Fruit fly (Drosophila melanogaster): ENCODE measurements around the gene Npc2e.

The Npc2e gene

dm6 chr3R:10087206-10087927, 34.2 kb downstream of the Npc2e start (continued):
- TF ChIP-seq pfk (GFP tag; optimal IDR thresholded peaks at IDR 0.05) = no peak
- TF ChIP-seq gce (GFP tag; IDR thresholded peaks at IDR 0.05) = peak; percentile 16; the same call in 1 of the 3 replicates
- 0 out of 3 replicates have a peak, but pooled peaks have one; percentile 61 for TF ChIP-seq so (GFP tag; IDR thresholded peaks at IDR 0.05)
- TF ChIP-seq cg (GFP tag; optimal IDR thresholded peaks at IDR 0.05) = peak; percentile 96
- TF ChIP-seq CG31224 (GFP tag; IDR thresholded peaks at IDR 0.05) = peak; percentile 32; the same call in 1 of the 2 replicates
- TF ChIP-seq sug (tag; optimal IDR thresholded peaks at IDR 0.05) = peak; percentile 46
- TF ChIP-seq CG17359 (tag; optimal IDR thresholded peaks at IDR 0.05) = peak; percentile 62
- TF ChIP-seq gcm2 (GFP tag; optimal IDR thresholded peaks at IDR 0.05) = peak; percentile 56
- TF ChIP-seq CG7963 (GFP tag; IDR thresholded peaks at IDR 0.05; ENCODE audit: partially characterized antibody) = no peak
- peak; percentile 35 for TF ChIP-seq nmo (GFP tag; optimal IDR thresholded peaks at IDR 0.05)
- TF ChIP-seq zfh1 (GFP tag; IDR thresholded peaks at IDR 0.05) = peak; percentile 66; the same call in 2 of the 3 replicates
- TF ChIP-seq CG2712 (tag; optimal IDR thresholded peaks at IDR 0.05) = peak; percentile 45
- TF ChIP-seq ken (GFP tag; IDR thresholded peaks at IDR 0.05) = peak; percentile 65; the same call in 2 of the 3 replicates
- 0 out of 2 replicates have a peak, but pooled peaks have one; percentile 13 for TF ChIP-seq Bgb (GFP tag; IDR thresholded peaks at IDR 0.05; ENCODE audit: partially characterized antibody)
- peak; percentile 72 for TF ChIP-seq CG30403 (GFP tag; optimal IDR thresholded peaks at IDR 0.05)
- TF ChIP-seq H15 (GFP tag; IDR thresholded peaks at IDR 0.05) = peak; percentile 62; the same call in 1 of the 3 replicates
- TF ChIP-seq CG14860 (GFP tag; IDR thresholded peaks at IDR 0.05; ENCODE audit: partially characterized antibody) = no peak
- TF ChIP-seq CG13287 (GFP tag; IDR thresholded peaks at IDR 0.05; ENCODE audit: partially characterized antibody) = no peak; the same call in 1 of the 2 replicates
- TF ChIP-seq nau (GFP tag; optimal IDR thresholded peaks at IDR 0.05) = peak; percentile 45
- TF ChIP-seq CG31441 (GFP tag; IDR thresholded peaks at IDR 0.05) = peak; percentile 58
- no peak for TF ChIP-seq Sin3A (optimal IDR thresholded peaks at IDR 0.05)
- TF ChIP-seq CG1647 (GFP tag; optimal IDR thresholded peaks at IDR 0.05) = peak; percentile 38
- 0 out of 3 replicates have a peak, but pooled peaks have one; percentile 32 for TF ChIP-seq CG6175 (GFP tag; IDR thresholded peaks at IDR 0.05)
- TF ChIP-seq gsb (GFP tag; IDR thresholded peaks at IDR 0.05) = peak; percentile 59
- TF ChIP-seq Ptx1 (GFP tag; IDR thresholded peaks at IDR 0.05) = peak; percentile 75
- no peak for TF ChIP-seq bowl (GFP tag; IDR thresholded peaks at IDR 0.05)
- TF ChIP-seq CG5953 (GFP tag; IDR thresholded peaks at IDR 0.05) = peak; percentile 61; the same call in 1 of the 2 replicates
- peak; percentile 61 for TF ChIP-seq nom (GFP tag; optimal IDR thresholded peaks at IDR 0.05)
- TF ChIP-seq lov (optimal IDR thresholded peaks at IDR 0.05) = no peak
- TF ChIP-seq lov (GFP tag; IDR thresholded peaks at IDR 0.05) = no peak
- peak; percentile 63 for TF ChIP-seq Bdp1 (GFP tag; optimal IDR thresholded peaks at IDR 0.05)
- TF ChIP-seq HmgZ (tag; optimal IDR thresholded peaks at IDR 0.05) = no peak
- TF ChIP-seq Sry-β (GFP tag; optimal IDR thresholded peaks at IDR 0.05) = no peak
- TF ChIP-seq CTCF (GFP tag; optimal IDR thresholded peaks at IDR 0.05) = no peak
- TF ChIP-seq Sox102F (GFP tag; optimal IDR thresholded peaks at IDR 0.05) = peak; percentile 68
- TF ChIP-seq CG18599 (GFP tag; optimal IDR thresholded peaks at IDR 0.05) = peak; percentile 77
- peak; percentile 53 for TF ChIP-seq CG4820 (GFP tag; optimal IDR thresholded peaks at IDR 0.05)
- TF ChIP-seq CG2875 (GFP tag; optimal IDR thresholded peaks at IDR 0.05) = peak; percentile 40
- TF ChIP-seq Lpt (GFP tag; optimal IDR thresholded peaks at IDR 0.05) = no peak
- TF ChIP-seq jumu (GFP tag; optimal IDR thresholded peaks at IDR 0.05) = peak; percentile 68
- TF ChIP-seq pho (GFP tag; optimal IDR thresholded peaks at IDR 0.05) = peak; percentile 64
- no peak for TF ChIP-seq CG10274 (GFP tag; optimal IDR thresholded peaks at IDR 0.05)
- TF ChIP-seq CG15011 (GFP tag; optimal IDR thresholded peaks at IDR 0.05) = peak; percentile 39
- TF ChIP-seq CG18619 (GFP tag; optimal IDR thresholded peaks at IDR 0.05) = peak; percentile 59
- peak; percentile 49 for TF ChIP-seq Atf6 (GFP tag; IDR thresholded peaks at IDR 0.05)
- no peak for TF ChIP-seq CG34376 (GFP tag; optimal IDR thresholded peaks at IDR 0.05)
- peak; percentile 65 for TF ChIP-seq tin (GFP tag; optimal IDR thresholded peaks at IDR 0.05)
- no peak for TF ChIP-seq Doc3 (GFP tag; IDR thresholded peaks at IDR 0.05; ENCODE audit: partially characterized antibody)
- TF ChIP-seq unpg (GFP tag; optimal IDR thresholded peaks at IDR 0.05) = peak; percentile 56
- TF ChIP-seq CG12942 (GFP tag; optimal IDR thresholded peaks at IDR 0.05) = peak; percentile 39
